Worm (Caenorhabditis elegans) whole organism, L4 larva: ENCODE measurements around the gene hsp-25.
A peak's percentile ranks its signal among the peaks of the same experiment; 100 is the strongest.

Experiments used
- ZK546.5 ChIP-seq, 2 experiments: sonication (generic microtip); optimal IDR thresholded peaks; 2 replicates each; lab custom pipeline; 2017; ENCODE audit warnings: missing biosample characterization in 2 of 2, missing genetic modification characterization in 2 of 2
- attf-4 ChIP-seq: sonication (generic microtip); optimal IDR thresholded peaks from 3 replicates; lab custom pipeline; 2017; ENCODE audit warnings: missing biosample characterization, missing genetic modification characterization
- dmd-9 ChIP-seq: fragments of 200-800 bp; sonication (Bioruptor generic); IDR thresholded peaks from 2 replicates; pipeline ENCODE4 v1.3.6; 2022; ENCODE audit warnings: missing genetic modification reagents, missing genetic modification characterization, missing compliant biosample characterization
- mdl-1 ChIP-seq, 2 experiments: fragments of 150-350 bp in 1 of 2; sonication (generic microtip) in 1 of 2; optimal IDR thresholded peaks; 2 replicates each; lab custom pipeline; 2014 to 2017; ENCODE audit warnings: missing biosample characterization in 2 of 2, missing genetic modification characterization in 2 of 2
- nhr-11 ChIP-seq: fragments of 150-350 bp; optimal IDR thresholded peaks from 2 replicates; lab custom pipeline; 2014; ENCODE audit warnings: missing biosample characterization, missing genetic modification characterization
- nhr-77 ChIP-seq: fragments of 150-350 bp; optimal IDR thresholded peaks from 2 replicates; lab custom pipeline; 2014; ENCODE audit warnings: missing biosample characterization, missing genetic modification characterization
- php-3 ChIP-seq: fragments of 200-800 bp; sonication (Bioruptor generic); IDR thresholded peaks from 2 replicates; pipeline ENCODE4 v1.3.6; 2022; ENCODE audit warnings: missing genetic modification reagents, missing genetic modification characterization, missing compliant biosample characterization
- unc-39 ChIP-seq: sonication (generic microtip); optimal IDR thresholded peaks from 2 replicates; lab custom pipeline; 2017; ENCODE audit warnings: missing biosample characterization, missing genetic modification characterization

DNA sequence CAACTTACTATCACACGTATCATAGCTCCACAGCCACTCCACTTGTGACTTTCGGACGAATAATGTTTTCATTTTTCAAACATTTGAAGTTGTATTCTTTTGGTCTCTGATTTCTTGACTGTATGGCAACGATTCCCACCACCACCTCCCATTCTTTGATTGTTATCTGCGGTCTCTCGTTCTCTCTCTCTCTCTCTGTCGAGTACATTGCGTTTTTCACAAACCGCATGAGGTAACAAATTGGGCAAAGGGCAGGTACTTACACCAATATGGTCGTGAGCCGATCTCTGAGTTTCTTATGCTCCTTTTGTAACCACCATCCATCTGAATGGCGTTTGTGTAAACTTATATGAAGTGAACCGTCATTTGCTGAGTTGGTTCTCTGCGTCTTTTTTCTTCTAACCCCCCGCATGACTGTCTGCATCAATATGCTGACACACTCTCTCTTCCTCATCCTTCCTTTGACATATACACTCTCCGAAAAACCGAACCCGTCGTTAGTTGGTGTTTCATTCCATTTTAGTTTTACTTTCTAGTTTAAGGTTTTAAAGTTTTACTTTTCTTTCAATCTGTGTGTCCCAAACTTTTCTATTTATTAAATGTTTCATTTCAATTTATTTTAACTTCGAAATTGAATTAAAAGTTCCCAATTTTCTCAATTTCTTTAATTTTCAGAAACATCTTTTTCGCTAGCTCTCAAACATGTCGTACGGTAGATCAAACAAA lies 18.3 kb upstream of the hsp-25 start, which contains the start of gene gln-1:
- TF ChIP-seq nhr-11 (tag; lab: Kevin White, UChicago): no peak
- TF ChIP-seq nhr-77: peak; percentile 45
- TF ChIP-seq ZK546.5 (tag; optimal IDR thresholded peaks at IDR 0.05; lab: Kevin White, UChicago): no peak
- TF ChIP-seq mdl-1 (tag; optimal IDR thresholded peaks at IDR 0.05; lab: Kevin White, UChicago): peak in 1 of 2 experiments; percentile 50
- no peak for TF ChIP-seq attf-4
- no peak for TF ChIP-seq unc-39
- no peak for TF ChIP-seq dmd-9 (GFP tag; lab: Robert Waterston, UW)
- no peak for TF ChIP-seq php-3
